Worm (Caenorhabditis elegans) whole organism, early embryonic: ENCODE results near the gene pha-1.

Experiments
- B0310.2 ChIP-seq: sonication (generic microtip); optimal IDR thresholded peaks from 2 replicates; lab custom pipeline; 2016; ENCODE audit warnings: mild to moderate bottlenecking, missing genetic modification characterization, missing compliant biosample characterization
- F13C5.2 ChIP-seq: sonication (generic microtip); optimal IDR thresholded peaks from 2 replicates; lab custom pipeline; 2017; ENCODE audit warnings: mild to moderate bottlenecking, missing genetic modification characterization, inconsistent platforms, missing compliant biosample characterization
- aly-1 ChIP-seq: sonication (generic microtip); optimal IDR thresholded peaks from 2 replicates; lab custom pipeline; 2016; ENCODE audit warnings: missing genetic modification characterization, missing compliant biosample characterization
- ama-1 ChIP-seq: fragments of 150-350 bp; optimal IDR thresholded peaks from 2 replicates; lab custom pipeline; 2014
- ceh-13 ChIP-seq: fragments of 200-800 bp; sonication (Bioruptor generic); optimal IDR thresholded peaks from 2 replicates; lab custom pipeline; 2018; ENCODE audit warnings: mild to moderate bottlenecking, missing genetic modification characterization, missing compliant biosample characterization
- ceh-36 ChIP-seq: sonication (generic microtip); optimal IDR thresholded peaks from 2 replicates; lab custom pipeline; 2016; ENCODE audit warnings: missing genetic modification characterization, inconsistent platforms, missing compliant biosample characterization
- ets-7 ChIP-seq: sonication (generic microtip); optimal IDR thresholded peaks from 2 replicates; lab custom pipeline; 2016; ENCODE audit warnings: missing genotype, missing genetic modification characterization, missing compliant biosample characterization
- flt-1 ChIP-seq: fragments of 200-800 bp; sonication (Bioruptor generic); IDR thresholded peaks from 2 replicates; pipeline ENCODE4 v1.3.6; 2022; ENCODE audit warnings: missing genetic modification characterization, missing compliant biosample characterization
- hmbx-1 ChIP-seq: sonication (generic microtip); optimal IDR thresholded peaks from 2 replicates; lab custom pipeline; 2016; ENCODE audit warnings: mild to moderate bottlenecking, missing genetic modification characterization, missing compliant biosample characterization
- hmg-4 ChIP-seq: fragments of 200-800 bp; sonication (Bioruptor generic); optimal IDR thresholded peaks from 2 replicates; lab custom pipeline; 2018; ENCODE audit warnings: mild to moderate bottlenecking, missing genetic modification characterization, missing compliant biosample characterization
- hnd-1 ChIP-seq: sonication (generic microtip); optimal IDR thresholded peaks from 2 replicates; lab custom pipeline; 2016; ENCODE audit warnings: missing genetic modification characterization, missing compliant biosample characterization
- pes-1 ChIP-seq: fragments of 200-800 bp; sonication (Bioruptor generic); IDR thresholded peaks from 2 replicates; pipeline ENCODE4 v1.3.6; 2022; ENCODE audit warnings: missing genetic modification reagents, missing genetic modification characterization, missing compliant biosample characterization
- scrt-1 ChIP-seq: fragments of 200-800 bp; sonication (Bioruptor generic); IDR thresholded peaks from 2 replicates; pipeline ENCODE4 v1.3.6; 2022; ENCODE audit warnings: missing genetic modification characterization, missing compliant biosample characterization
- sea-1 ChIP-seq: fragments of 200-800 bp; sonication (Bioruptor generic); conservative IDR thresholded peaks from 2 replicates; pipeline ENCODE4 v1.3.6; 2022; ENCODE audit warnings: missing genetic modification characterization, missing compliant biosample characterization
- tbx-11 ChIP-seq: fragments of 200-800 bp; sonication (Bioruptor generic); IDR thresholded peaks from 2 replicates; pipeline ENCODE4 v1.3.6; 2022; ENCODE audit warnings: missing genetic modification characterization, missing compliant biosample characterization
- tbx-37 ChIP-seq: fragments of 200-800 bp; sonication (Bioruptor generic); conservative IDR thresholded peaks from 2 replicates; pipeline ENCODE4 v1.3.6; 2022; ENCODE audit warnings: missing genetic modification reagents, missing genetic modification characterization, missing compliant biosample characterization
- tra-4 ChIP-seq: sonication (generic microtip); optimal IDR thresholded peaks from 2 replicates; lab custom pipeline; 2017; ENCODE audit warnings: missing genetic modification characterization, missing compliant biosample characterization

The pha-1 gene

DNA sequence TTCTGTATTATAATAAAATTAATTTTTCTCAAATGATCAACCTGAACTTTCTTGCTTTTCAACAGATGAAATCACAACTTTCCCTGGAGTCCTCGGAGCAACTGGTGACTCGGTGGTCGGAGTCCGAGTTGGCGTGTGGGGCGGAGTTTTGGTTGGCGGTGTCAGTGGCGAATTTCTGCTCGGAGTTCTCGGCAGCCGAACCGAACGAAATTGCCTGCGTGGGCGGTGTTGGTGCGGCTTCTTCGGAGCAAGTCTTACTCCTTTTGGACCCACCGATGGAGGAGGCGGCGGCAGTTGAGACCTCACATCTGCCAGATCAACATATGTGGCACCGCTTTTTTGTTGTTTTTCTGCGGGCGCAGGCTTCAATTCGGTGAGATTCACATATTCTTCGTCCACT, 38.1 kb downstream of the pha-1 start:
- TF ChIP-seq ceh-13 (no peak), ets-7 (tag; lab: Kevin White, UChicago) (no peak), hmg-4 (GFP tag; lab: Kevin White, UChicago) (no peak), flt-1 (GFP tag; lab: Robert Waterston, UW) (no peak), hnd-1 (no peak), F13C5.2 (tag; lab: Kevin White, UChicago) (no peak), pes-1 (GFP tag; lab: Robert Waterston, UW) (no peak), ama-1 (lab: Kevin White, UChicago) (no peak), B0310.2 (tag; lab: Kevin White, UChicago) (no peak), sea-1 (GFP tag; lab: Robert Waterston, UW) (no peak), scrt-1 (GFP tag; lab: Robert Waterston, UW) (no peak), tbx-11 (GFP tag; lab: Robert Waterston, UW) (no peak), tbx-37 (GFP tag; lab: Robert Waterston, UW) (no peak), tra-4 (tag; lab: Kevin White, UChicago) (no peak), hmbx-1 (tag; lab: Kevin White, UChicago) (no peak), aly-1 (no peak)

DNA sequence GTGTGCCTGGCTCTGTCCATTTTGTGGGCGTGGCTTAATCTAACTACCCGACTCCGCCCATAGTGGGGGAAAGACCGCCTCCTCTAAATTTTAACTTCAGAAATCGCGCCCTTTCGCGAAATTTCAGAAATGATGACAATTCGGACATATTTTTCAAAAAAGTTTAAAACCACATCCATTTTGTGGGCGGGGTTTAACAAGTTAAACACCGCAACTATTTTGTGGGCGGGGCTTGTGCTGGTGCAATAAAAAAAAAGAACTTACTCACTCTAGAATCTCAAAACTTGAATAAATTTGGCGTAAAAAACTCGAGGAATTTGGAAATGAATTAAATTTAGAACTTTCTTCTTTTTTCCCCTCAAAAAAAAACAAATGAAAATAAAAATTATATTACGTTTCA, 38.9 kb downstream of the pha-1 start:
- TF ChIP-seq aly-1 (no peak), scrt-1 (GFP tag; lab: Robert Waterston, UW) (no peak), hnd-1 (no peak), hmbx-1 (tag; lab: Kevin White, UChicago) (no peak)

DNA sequence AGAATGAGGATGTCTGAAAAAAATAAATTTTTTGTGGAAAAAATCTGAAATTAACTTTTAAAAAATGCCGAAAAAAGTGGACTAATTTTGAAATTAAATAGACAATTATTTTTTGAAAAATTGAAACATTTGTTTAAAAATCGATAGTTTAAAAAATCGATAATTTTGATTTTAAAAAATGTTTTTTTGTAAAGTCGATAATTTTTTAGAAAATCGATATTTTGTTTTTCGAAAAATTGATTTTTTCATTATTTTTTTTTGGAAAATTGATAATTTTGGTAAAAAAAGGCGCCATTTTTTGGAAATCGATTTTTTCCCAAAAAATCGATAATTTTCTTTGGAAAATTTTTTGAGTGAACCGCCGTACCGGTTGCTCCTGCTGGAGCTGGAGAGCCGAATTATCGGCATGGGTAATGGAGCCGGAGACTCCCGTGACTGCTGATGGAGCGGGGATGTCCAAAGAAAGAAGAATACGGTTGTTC, 40.7 kb downstream of the pha-1 start:
- no peak for TF ChIP-seq aly-1
- no peak for TF ChIP-seq hnd-1
- no peak for TF ChIP-seq hmg-4 (GFP tag; lab: Kevin White, UChicago)
- no peak for TF ChIP-seq pes-1 (GFP tag; lab: Robert Waterston, UW)
- TF ChIP-seq flt-1 (GFP tag; lab: Robert Waterston, UW), result no peak
- no peak for TF ChIP-seq B0310.2 (tag; lab: Kevin White, UChicago)
- TF ChIP-seq ceh-13, result no peak
- TF ChIP-seq hmbx-1 (tag; lab: Kevin White, UChicago), result no peak
- TF ChIP-seq ceh-36 (tag; lab: Kevin White, UChicago), result no peak
- TF ChIP-seq F13C5.2 (tag; lab: Kevin White, UChicago), result no peak
- no peak for TF ChIP-seq tra-4 (tag; lab: Kevin White, UChicago)
- TF ChIP-seq tbx-11 (GFP tag; lab: Robert Waterston, UW), result no peak
- TF ChIP-seq ama-1 (lab: Kevin White, UChicago), result no peak
- TF ChIP-seq sea-1 (GFP tag; lab: Robert Waterston, UW), result no peak
- no peak for TF ChIP-seq tbx-37 (GFP tag; lab: Robert Waterston, UW)
- no peak for TF ChIP-seq scrt-1 (GFP tag; lab: Robert Waterston, UW)

DNA sequence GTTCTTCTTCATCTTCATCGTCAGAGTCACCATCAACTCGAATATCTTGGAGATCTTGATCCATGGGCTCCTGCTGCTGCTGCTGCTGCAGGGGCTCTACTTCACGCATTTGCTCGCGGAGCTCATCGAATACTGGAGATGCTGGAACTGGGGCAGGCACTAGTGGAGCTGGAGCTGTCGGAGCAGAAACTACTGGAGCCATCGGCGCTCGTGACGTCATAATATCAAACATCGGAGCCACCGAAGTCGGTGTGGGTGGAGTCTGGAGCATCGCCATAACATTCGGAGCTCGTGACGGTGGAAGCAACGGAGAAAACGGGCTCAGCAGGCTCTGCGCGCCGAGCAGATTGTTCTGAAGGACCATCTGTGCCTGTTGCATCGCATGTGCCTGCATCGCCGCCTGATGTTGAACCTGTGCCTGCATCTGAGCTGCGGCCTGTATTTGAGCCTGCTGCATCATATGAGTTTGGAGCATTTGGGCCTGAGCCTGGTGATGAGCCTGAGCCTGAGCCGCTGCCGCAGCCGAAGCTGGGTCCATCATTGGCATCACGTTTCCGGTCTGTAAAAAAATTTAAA, 44.2 kb downstream of the pha-1 start:
- TF ChIP-seq aly-1 (no peak), pes-1 (GFP tag; lab: Robert Waterston, UW) (no peak), sea-1 (GFP tag; lab: Robert Waterston, UW) (no peak), ama-1 (lab: Kevin White, UChicago) (no peak), tbx-37 (GFP tag; lab: Robert Waterston, UW) (no peak)

DNA sequence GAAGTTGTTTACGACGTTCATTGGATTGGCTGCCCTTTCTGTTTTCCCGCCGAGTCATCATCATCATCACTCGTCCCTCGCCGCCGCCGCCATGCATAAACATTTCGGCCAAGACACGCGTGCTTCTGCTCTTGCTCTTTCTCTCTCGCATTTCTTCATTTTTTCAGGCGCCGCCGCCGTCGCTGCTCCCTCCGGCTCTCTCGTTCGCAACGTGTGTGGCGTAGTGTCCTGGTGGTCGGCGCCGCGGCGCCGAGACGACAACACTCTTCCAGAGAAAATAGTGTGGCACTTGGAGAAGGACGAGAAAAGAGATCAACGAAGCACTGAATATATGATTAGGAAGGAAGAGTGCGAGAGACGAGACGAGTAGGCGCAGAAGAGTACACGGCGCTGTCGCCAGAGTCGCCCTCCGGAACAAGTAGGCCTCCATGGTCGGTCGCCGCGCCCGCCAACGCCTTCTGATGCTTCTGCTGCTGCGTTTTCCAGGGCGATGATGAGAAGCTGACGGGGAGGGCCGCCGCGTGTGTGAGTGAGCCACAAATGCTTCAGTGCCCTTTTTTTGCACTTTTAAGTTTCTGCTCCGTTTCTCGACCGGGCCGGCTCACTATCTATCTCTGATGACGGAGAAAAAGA, 54.0 kb downstream of the pha-1 start:
- no peak for TF ChIP-seq ama-1 (lab: Kevin White, UChicago)
- no peak for TF ChIP-seq tra-4 (tag; lab: Kevin White, UChicago)
- no peak for TF ChIP-seq flt-1 (GFP tag; lab: Robert Waterston, UW)
- TF ChIP-seq ets-7 (tag; lab: Kevin White, UChicago), result no peak
- no peak for TF ChIP-seq tbx-37 (GFP tag; lab: Robert Waterston, UW)
- no peak for TF ChIP-seq ceh-13
